Worm (Caenorhabditis elegans): ENCODE measurements around the gene oac-21.

ce11 chrIV:3875260-3875659 is 13.8 kb upstream of the oac-21 start:
- TF ChIP-seq W03F9.2 (tag; optimal IDR thresholded peaks at IDR 0.05) (no peak), dao-5 (tag; optimal IDR thresholded peaks at IDR 0.05) (no peak)
